Worm (Caenorhabditis elegans): ENCODE measurements around the gene T16G1.18.

ce11 chrV:12924128-12924527, 27.0 kb upstream of the T16G1.18 start, which contains the start of gene pqn-67:
- no peak for TF ChIP-seq aly-2 (tag; optimal IDR thresholded peaks at IDR 0.05)
- TF ChIP-seq ceh-16 (tag; optimal IDR thresholded peaks at IDR 0.05), result no peak
- TF ChIP-seq elt-2 (tag; optimal IDR thresholded peaks at IDR 0.05), result peak; percentile 22
- no peak for TF ChIP-seq nhr-76 (tag; optimal IDR thresholded peaks at IDR 0.05)
- no peak for TF ChIP-seq nhr-77 (tag; optimal IDR thresholded peaks at IDR 0.05)
- no peak for TF ChIP-seq jun-1 (tag; optimal IDR thresholded peaks at IDR 0.05)
- no peak for TF ChIP-seq pha-4 (tag; optimal IDR thresholded peaks at IDR 0.05)
- TF ChIP-seq elt-1 (tag; optimal IDR thresholded peaks at IDR 0.05), result no peak
- no peak for TF ChIP-seq egl-27 (tag; optimal IDR thresholded peaks at IDR 0.05)
- TF ChIP-seq snpc-4 (tag; optimal IDR thresholded peaks at IDR 0.05), result no peak
- no peak for TF ChIP-seq lin-39 (tag; optimal IDR thresholded peaks at IDR 0.05)
- TF ChIP-seq ceh-82 (tag; optimal IDR thresholded peaks at IDR 0.05), result no peak
- TF ChIP-seq ama-1 (optimal IDR thresholded peaks at IDR 0.05), result no peak
- TF ChIP-seq fos-1 (tag; optimal IDR thresholded peaks at IDR 0.05), result no peak

Data from whole organism, L3 larva.